Fruit fly (Drosophila melanogaster) whole organism, embryonic: Measurements from ENCODE around the gene sni.

Experiments
- Aef1 ChIP-seq: fragments of 200-800 bp; sonication (Bioruptor generic); IDR thresholded peaks from 3 replicates; pipeline ENCODE4 v1.3.6; 2022; ENCODE audit warnings: missing biosample characterization, missing genetic modification characterization
- Antp ChIP-seq: fragments of 200-800 bp; sonication (Bioruptor generic); optimal IDR thresholded peaks from 3 replicates; lab custom pipeline; 2016; ENCODE audit warnings: missing biosample characterization, missing genetic modification characterization
- Bdp1 ChIP-seq: fragments of 200-800 bp; sonication (Bioruptor generic); optimal IDR thresholded peaks from 3 replicates; lab custom pipeline; 2016; ENCODE audit warnings: missing biosample characterization, missing genetic modification characterization
- CG1024 ChIP-seq: fragments of 200-800 bp; sonication (Bioruptor generic); IDR thresholded peaks from 2 replicates; pipeline ENCODE4 v1.3.6; 2022; ENCODE audit warnings: missing biosample characterization, missing genetic modification characterization
- CG11695 ChIP-seq: fragments of 200-800 bp; sonication (Bioruptor generic); IDR thresholded peaks from 3 replicates; pipeline ENCODE4 v1.3.6; 2022; ENCODE audit warnings: missing biosample characterization, missing genetic modification characterization
- CG14965 ChIP-seq: fragments of 200-800 bp; sonication (Bioruptor generic); optimal IDR thresholded peaks from 2 replicates; lab custom pipeline; 2016; ENCODE audit warnings: missing biosample characterization, missing genetic modification characterization, borderline replicate concordance
- CG15269 ChIP-seq: fragments of 200-800 bp; sonication (Bioruptor generic); optimal IDR thresholded peaks from 2 replicates; lab custom pipeline; 2018; ENCODE audit warnings: missing biosample characterization, mild to moderate bottlenecking, missing genetic modification characterization, moderate library complexity
- CG16779 ChIP-seq: fragments of 200-800 bp; sonication (Bioruptor generic); IDR thresholded peaks from 2 replicates; pipeline ENCODE4 v1.3.6; 2022; ENCODE audit warnings: missing biosample characterization, missing genetic modification characterization
- CG17186 ChIP-seq: fragments of 200-800 bp; sonication (Bioruptor generic); optimal IDR thresholded peaks from 3 replicates; lab custom pipeline; 2017; ENCODE audit warnings: missing biosample characterization, missing genetic modification reagents, missing genetic modification characterization
- CG17361 ChIP-seq: fragments of 200-800 bp; sonication (Bioruptor generic); IDR thresholded peaks from 3 replicates; pipeline ENCODE4 v1.3.6; 2022; ENCODE audit warnings: missing biosample characterization, missing genetic modification characterization
- CG17568 ChIP-seq: fragments of 200-800 bp; sonication (Bioruptor generic); optimal IDR thresholded peaks from 2 replicates; lab custom pipeline; 2018; ENCODE audit warnings: missing biosample characterization, mild to moderate bottlenecking, missing genetic modification characterization, moderate library complexity
- CG17612 ChIP-seq: fragments of 200-800 bp; sonication (Bioruptor generic); IDR thresholded peaks from 2 replicates; pipeline ENCODE4 v1.3.6; 2022; ENCODE audit warnings: missing biosample characterization, missing genetic modification characterization
- CG17912 ChIP-seq: fragments of 200-800 bp; sonication (Bioruptor generic); optimal IDR thresholded peaks from 2 replicates; lab custom pipeline; 2018; ENCODE audit warnings: missing biosample characterization, mild to moderate bottlenecking, missing genetic modification characterization
- CG1832 ChIP-seq: fragments of 200-800 bp; sonication (Bioruptor generic); optimal IDR thresholded peaks from 2 replicates; lab custom pipeline; 2017; ENCODE audit warnings: missing biosample characterization, mild to moderate bottlenecking, missing genetic modification characterization, inconsistent platforms
- CG18764 ChIP-seq: fragments of 200-800 bp; sonication (Bioruptor generic); optimal IDR thresholded peaks from 3 replicates; lab custom pipeline; 2016; ENCODE audit warnings: missing biosample characterization, missing genetic modification characterization
- CG30020 ChIP-seq: fragments of 200-800 bp; optimal IDR thresholded peaks from 2 replicates; lab custom pipeline; 2019; ENCODE audit warnings: missing biosample characterization, mild to moderate bottlenecking, missing genetic modification characterization, moderate library complexity
- CG31388 ChIP-seq: fragments of 200-800 bp; sonication (Bioruptor generic); optimal IDR thresholded peaks from 2 replicates; lab custom pipeline; 2016; ENCODE audit warnings: missing biosample characterization, missing genetic modification characterization
- CG5953 ChIP-seq: fragments of 200-800 bp; sonication (Bioruptor generic); IDR thresholded peaks from 2 replicates; pipeline ENCODE4 v1.3.6; 2022; ENCODE audit warnings: missing biosample characterization, missing genetic modification characterization
- CG6683 ChIP-seq: fragments of 200-800 bp; sonication (Bioruptor generic); optimal IDR thresholded peaks from 2 replicates; lab custom pipeline; 2017; ENCODE audit warnings: missing biosample characterization, mild to moderate bottlenecking, missing genetic modification characterization, missing genetic modification reagents
- CG7786 ChIP-seq: fragments of 200-800 bp; sonication (Bioruptor generic); optimal IDR thresholded peaks from 2 replicates; lab custom pipeline; 2016; ENCODE audit warnings: missing biosample characterization, missing genetic modification characterization
- CG8281 ChIP-seq: fragments of 200-800 bp; sonication (Bioruptor generic); optimal IDR thresholded peaks from 2 replicates; lab custom pipeline; 2018; ENCODE audit warnings: missing biosample characterization, mild to moderate bottlenecking, missing genetic modification characterization, moderate library complexity
- CG9797 ChIP-seq: fragments of 200-800 bp; sonication (Bioruptor generic); optimal IDR thresholded peaks from 3 replicates; lab custom pipeline; 2018; ENCODE audit warnings: missing biosample characterization, mild to moderate bottlenecking, missing genetic modification characterization
- Chrac-16 ChIP-seq: fragments of 200-800 bp; sonication (Bioruptor generic); optimal IDR thresholded peaks from 3 replicates; lab custom pipeline; 2016; ENCODE audit warnings: missing biosample characterization, missing genetic modification characterization
- Drgx ChIP-seq: fragments of 200-800 bp; sonication (Bioruptor generic); IDR thresholded peaks from 2 replicates; pipeline ENCODE4 v1.3.6; 2022; ENCODE audit warnings: missing biosample characterization, missing genetic modification characterization
- H15 ChIP-seq: fragments of 200-800 bp; sonication (Bioruptor generic); IDR thresholded peaks from 3 replicates; pipeline ENCODE4 v1.3.6; 2022; ENCODE audit warnings: missing biosample characterization, missing genetic modification characterization
- Lhr ChIP-seq: fragments of 200-800 bp; sonication (Bioruptor generic); optimal IDR thresholded peaks from 3 replicates; lab custom pipeline; 2017; ENCODE audit warnings: mild to moderate bottlenecking, missing biosample characterization, missing genetic modification reagents, missing genetic modification characterization
- Lpt ChIP-seq: fragments of >200 bp; optimal IDR thresholded peaks from 2 replicates; lab custom pipeline; 2018; ENCODE audit warnings: missing biosample characterization, missing genetic modification characterization
- Med ChIP-seq: fragments of 200-800 bp; sonication (Bioruptor generic); peaks from one replicate; lab custom pipeline; 2016; ENCODE audit warnings: missing biosample characterization, missing genetic modification characterization, mild to moderate bottlenecking, inconsistent platforms, moderate library complexity
- NC2α ChIP-seq: fragments of 200-800 bp; sonication (Bioruptor generic); optimal IDR thresholded peaks from 2 replicates; lab custom pipeline; 2016; ENCODE audit warnings: missing biosample characterization, missing genetic modification characterization
- NFAT ChIP-seq: fragments of 200-800 bp; sonication (Bioruptor generic); IDR thresholded peaks from 2 replicates; pipeline ENCODE4 v1.3.6; 2022; ENCODE audit warnings: missing biosample characterization, missing genetic modification characterization
- Opbp ChIP-seq: fragments of 200-800 bp; sonication (Bioruptor generic); IDR thresholded peaks from 3 replicates; pipeline ENCODE4 v1.3.6; 2022; ENCODE audit warnings: missing biosample characterization, missing genetic modification characterization; ENCODE audit not compliant: partially characterized antibody
- bigmax ChIP-seq: fragments of 200-800 bp; sonication (Bioruptor generic); optimal IDR thresholded peaks from 2 replicates; lab custom pipeline; 2018; ENCODE audit warnings: missing biosample characterization, mild to moderate bottlenecking, missing genetic modification characterization
- chn ChIP-seq: fragments of 200-800 bp; sonication (Bioruptor generic); optimal IDR thresholded peaks from 2 replicates; lab custom pipeline; 2016; ENCODE audit warnings: missing biosample characterization, missing genetic modification characterization
- croc ChIP-seq: fragments of 200-800 bp; sonication (Bioruptor generic); conservative IDR thresholded peaks from 3 replicates; pipeline ENCODE4 v1.3.6; 2022; ENCODE audit warnings: missing biosample characterization, missing genetic modification characterization
- da ChIP-seq: fragments of 200-800 bp; sonication (Bioruptor generic); optimal IDR thresholded peaks from 2 replicates; lab custom pipeline; 2016; ENCODE audit warnings: missing biosample characterization, missing genetic modification characterization
- her ChIP-seq: fragments of 200-800 bp; sonication (Bioruptor generic); optimal IDR thresholded peaks from 2 replicates; lab custom pipeline; 2016; ENCODE audit warnings: missing biosample characterization, missing genetic modification characterization
- hkb ChIP-seq, 2 experiments: fragments of 200-800 bp in 1 of 2; fragments of >200 bp in 1 of 2; sonication (Bioruptor generic) in 1 of 2; IDR thresholded peaks in 1 of 2; optimal IDR thresholded peaks in 1 of 2; 2 replicates each; pipeline versions ENCODE4 v1.3.6 to Lab custom; 2017 to 2022; ENCODE audit warnings: missing biosample characterization in 1 of 2, missing genetic modification characterization in 1 of 2
- insv ChIP-seq, 2 experiments: fragments of 200-800 bp; sonication (Bioruptor generic); optimal IDR thresholded peaks; 3 replicates each; lab custom pipeline; 2016 to 2018; ENCODE audit warnings: missing biosample characterization in 2 of 2, missing genetic modification characterization in 2 of 2
- ken ChIP-seq: fragments of 200-800 bp; sonication (Bioruptor generic); IDR thresholded peaks from 3 replicates; pipeline ENCODE4 v1.3.6; 2022; ENCODE audit warnings: missing biosample characterization, missing genetic modification characterization
- lola ChIP-seq, 3 experiments: fragments of >200 bp in 2 of 3; fragments of 200-800 bp in 1 of 3; sonication (Bioruptor generic) in 1 of 3; optimal IDR thresholded peaks; 2 replicates each; lab custom pipeline; 2017 to 2019; ENCODE audit warnings: missing biosample characterization in 3 of 3, missing genetic modification characterization in 3 of 3, mild to moderate bottlenecking in 1 of 3, moderate library complexity in 1 of 3
- lov ChIP-seq, 2 experiments: fragments of 200-800 bp in 1 of 2; fragments of >200 bp in 1 of 2; sonication (Bioruptor generic) in 1 of 2; IDR thresholded peaks in 1 of 2; optimal IDR thresholded peaks in 1 of 2; 2 replicates in 1 of 2; 3 replicates in 1 of 2; pipeline versions ENCODE4 v1.3.6 to Lab custom; 2017 to 2022; ENCODE audit warnings: missing biosample characterization in 1 of 2, missing genetic modification characterization in 1 of 2
- mam ChIP-seq: fragments of 200-800 bp; sonication (Bioruptor generic); optimal IDR thresholded peaks from 3 replicates; lab custom pipeline; 2016; ENCODE audit warnings: missing biosample characterization, missing genetic modification characterization
- nerfin-1 ChIP-seq: fragments of 200-800 bp; sonication (Bioruptor generic); optimal IDR thresholded peaks from 3 replicates; lab custom pipeline; 2019; ENCODE audit warnings: missing biosample characterization, mild to moderate bottlenecking, missing genetic modification characterization, moderate library complexity
- pb ChIP-seq: fragments of 200-800 bp; sonication (Bioruptor generic); optimal IDR thresholded peaks from 3 replicates; lab custom pipeline; 2016; ENCODE audit warnings: missing biosample characterization, missing genetic modification characterization
- pita ChIP-seq: fragments of 200-800 bp; sonication (Bioruptor generic); optimal IDR thresholded peaks from 2 replicates; lab custom pipeline; 2017; ENCODE audit warnings: missing biosample characterization, mild to moderate bottlenecking, missing genetic modification characterization
- pnt ChIP-seq: fragments of 200-800 bp; sonication (Bioruptor generic); optimal IDR thresholded peaks from 3 replicates; lab custom pipeline; 2016; ENCODE audit warnings: missing biosample characterization, missing genetic modification characterization
- sens ChIP-seq: fragments of 200-800 bp; sonication (Bioruptor generic); peaks from one replicate; lab custom pipeline; 2016; ENCODE audit warnings: missing biosample characterization, missing genetic modification characterization
- slp2 ChIP-seq: fragments of 200-800 bp; sonication (Bioruptor generic); optimal IDR thresholded peaks from 2 replicates; lab custom pipeline; 2016; ENCODE audit warnings: missing biosample characterization, missing genetic modification characterization
- sna ChIP-seq: fragments of 200-800 bp; sonication (Bioruptor generic); IDR thresholded peaks from 2 replicates; pipeline ENCODE4 v1.3.6; 2022; ENCODE audit warnings: missing biosample characterization, missing genetic modification characterization; ENCODE audit not compliant: partially characterized antibody
- sr ChIP-seq: fragments of 200-800 bp; sonication (Bioruptor generic); IDR thresholded peaks from 3 replicates; pipeline ENCODE4 v1.3.6; 2022; ENCODE audit warnings: missing biosample characterization, missing genetic modification characterization

Gene sni

DNA sequence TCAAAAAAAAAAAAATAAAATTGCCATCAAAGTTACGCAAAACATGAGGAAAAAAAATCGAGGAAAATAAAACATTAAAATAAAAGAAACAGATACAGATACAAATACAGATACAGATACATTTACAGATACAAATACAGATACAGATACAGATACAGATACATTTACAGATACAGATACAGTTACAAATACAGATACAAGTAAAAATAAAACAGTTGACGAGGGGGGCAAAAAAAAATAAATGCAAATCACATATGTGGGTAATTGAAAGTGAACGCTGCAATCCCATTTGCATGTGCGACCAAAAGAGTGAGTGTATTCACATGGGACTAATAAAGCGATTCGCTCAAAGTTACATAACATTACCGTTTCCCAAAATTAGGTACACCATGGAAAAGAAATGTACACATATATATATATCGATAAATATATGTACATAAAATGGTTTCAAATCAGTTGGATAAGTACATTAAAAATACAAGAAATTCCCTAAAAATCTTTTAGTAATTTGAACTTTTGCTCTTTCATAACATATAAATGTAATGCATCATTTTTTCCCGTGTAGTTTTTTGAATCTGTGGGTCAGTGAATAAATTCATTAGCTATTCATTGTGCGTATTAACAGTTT is 38.1 kb downstream of the sni start (continued):
- TF ChIP-seq pb: no peak
- TF ChIP-seq sna (GFP tag; lab: Robert Waterston, UW): no peak
- TF ChIP-seq NFAT (GFP tag; lab: Robert Waterston, UW): no peak
- no peak for TF ChIP-seq CG18764
- no peak for TF ChIP-seq hkb (optimal IDR thresholded peaks at IDR 0.05; lab: Kevin White, UChicago)
- TF ChIP-seq hkb (GFP tag; IDR thresholded peaks at IDR 0.05; lab: Robert Waterston, UW): peak; percentile 67
- no peak for TF ChIP-seq croc (GFP tag; lab: Robert Waterston, UW)
- no peak for TF ChIP-seq Opbp (GFP tag; lab: Robert Waterston, UW)
- TF ChIP-seq NC2α: no peak
- no peak for TF ChIP-seq CG17568 (GFP tag; lab: Kevin White, UChicago)
- TF ChIP-seq slp2 (GFP tag; lab: Kevin White, UChicago): no peak
- TF ChIP-seq CG14965 (GFP tag; lab: Kevin White, UChicago): no peak
- TF ChIP-seq CG16779: no peak
- peak; percentile 20 for TF ChIP-seq CG8281
- TF ChIP-seq pita: no peak
- no peak for TF ChIP-seq pnt (GFP tag; lab: Kevin White, UChicago)
- TF ChIP-seq Lhr (GFP tag; lab: Kevin White, UChicago): no peak
- TF ChIP-seq CG11695 (GFP tag; lab: Robert Waterston, UW): peak; percentile 59; the same call in 1 of the 3 replicates
- TF ChIP-seq bigmax (GFP tag; lab: Kevin White, UChicago): no peak
- no peak for TF ChIP-seq Lpt (GFP tag; lab: Kevin White, UChicago)
- TF ChIP-seq Aef1 (GFP tag; lab: Robert Waterston, UW): 0 out of 3 replicates have a peak, but pooled peaks have one; percentile 16
- TF ChIP-seq lola (GFP tag; optimal IDR thresholded peaks at IDR 0.05; lab: Kevin White, UChicago): no peak
- no peak for TF ChIP-seq sr (GFP tag; lab: Robert Waterston, UW)
- TF ChIP-seq CG17912 (GFP tag; lab: Kevin White, UChicago): no peak
- TF ChIP-seq CG6683: no peak
- no peak for TF ChIP-seq CG7786 (GFP tag; lab: Kevin White, UChicago)
- TF ChIP-seq insv (GFP tag; optimal IDR thresholded peaks at IDR 0.05; lab: Kevin White, UChicago): no peak
- TF ChIP-seq Bdp1 (GFP tag; lab: Kevin White, UChicago): no peak
- no peak for TF ChIP-seq H15
- peak; percentile 44; the same call in 1 of the 2 replicates for TF ChIP-seq CG5953 (GFP tag; lab: Robert Waterston, UW)
- peak; percentile 59; the same call in 2 of the 3 replicates for TF ChIP-seq CG17361
- no peak for TF ChIP-seq CG9797
- TF ChIP-seq CG31388 (GFP tag; lab: Kevin White, UChicago): no peak
- no peak for TF ChIP-seq Antp (GFP tag; lab: Kevin White, UChicago)
- TF ChIP-seq ken (GFP tag; lab: Robert Waterston, UW): no peak
- TF ChIP-seq CG17612 (GFP tag; lab: Robert Waterston, UW): no peak
- TF ChIP-seq CG1024 (GFP tag; lab: Robert Waterston, UW): no peak
- no peak for TF ChIP-seq mam (GFP tag; lab: Kevin White, UChicago)
- no peak for TF ChIP-seq nerfin-1 (tag; lab: Kevin White, UChicago)
- peak; percentile 67 for TF ChIP-seq CG15269 (tag; lab: Kevin White, UChicago)
- TF ChIP-seq chn: no peak
- TF ChIP-seq da (GFP tag; lab: Kevin White, UChicago): no peak
- no peak for TF ChIP-seq her (GFP tag; lab: Kevin White, UChicago)
- peak; percentile 59 for TF ChIP-seq sens
- TF ChIP-seq CG30020 (tag; lab: Kevin White, UChicago): no peak
- TF ChIP-seq Drgx: no peak
- no peak for TF ChIP-seq CG17186 (GFP tag; lab: Kevin White, UChicago)
- no peak for TF ChIP-seq Chrac-16
- peak; percentile 36 for TF ChIP-seq Med (GFP tag; lab: Kevin White, UChicago)
- TF ChIP-seq lov (optimal IDR thresholded peaks at IDR 0.05; lab: Kevin White, UChicago): no peak
- no peak for TF ChIP-seq lov (GFP tag; IDR thresholded peaks at IDR 0.05; lab: Robert Waterston, UW)
- no peak for TF ChIP-seq CG1832 (GFP tag; lab: Kevin White, UChicago)
